Fruit fly (Drosophila melanogaster) whole organism, embryonic: ENCODE results near the gene eIF3d1.

Source experiments
- Ada2b ChIP-seq: fragments of 200-800 bp; sonication (Bioruptor generic); IDR thresholded peaks from 2 replicates; pipeline ENCODE4 v1.3.6; 2022; ENCODE audit warnings: missing biosample characterization, missing genetic modification characterization
- Atf-2 ChIP-seq: fragments of 200-800 bp; sonication (Bioruptor generic); optimal IDR thresholded peaks from 2 replicates; lab custom pipeline; 2016; ENCODE audit warnings: missing biosample characterization, missing genetic modification characterization
- B-H1 ChIP-seq: fragments of 200-800 bp; sonication (Bioruptor generic); IDR thresholded peaks from 3 replicates; pipeline ENCODE4 v1.3.6; 2022; ENCODE audit warnings: missing biosample characterization, missing genetic modification characterization
- CG11247 ChIP-seq: fragments of 200-800 bp; sonication (Bioruptor generic); IDR thresholded peaks from 2 replicates; pipeline ENCODE4 v1.3.6; 2022; ENCODE audit warnings: missing biosample characterization, missing genetic modification characterization
- CG11723 ChIP-seq: fragments of 200-800 bp; sonication (Bioruptor generic); optimal IDR thresholded peaks from 2 replicates; lab custom pipeline; 2017; ENCODE audit warnings: missing biosample characterization, mild to moderate bottlenecking, missing genetic modification characterization
- CG12659 ChIP-seq: fragments of 200-800 bp; sonication (Bioruptor generic); optimal IDR thresholded peaks from 3 replicates; lab custom pipeline; 2017; ENCODE audit warnings: mild to moderate bottlenecking, missing biosample characterization, missing genetic modification reagents, missing genetic modification characterization
- CG1529 ChIP-seq: fragments of 200-800 bp; sonication (Bioruptor generic); optimal IDR thresholded peaks from 3 replicates; lab custom pipeline; 2018; ENCODE audit warnings: missing biosample characterization, missing genetic modification characterization
- CG15514 ChIP-seq: fragments of 200-800 bp; sonication (Bioruptor generic); optimal IDR thresholded peaks from 3 replicates; lab custom pipeline; 2017; ENCODE audit warnings: missing biosample characterization, missing genetic modification characterization, mild to moderate bottlenecking, moderate library complexity, missing genetic modification reagents
- CG16863 ChIP-seq: fragments of 200-800 bp; sonication (Bioruptor generic); optimal IDR thresholded peaks from 3 replicates; lab custom pipeline; 2016; ENCODE audit warnings: missing biosample characterization, missing genetic modification characterization
- CG32772 ChIP-seq: fragments of 200-800 bp; sonication (Bioruptor generic); IDR thresholded peaks from 2 replicates; pipeline ENCODE4 v1.3.6; 2022; ENCODE audit warnings: missing biosample characterization, missing genetic modification characterization
- CG34224 ChIP-seq: fragments of 200-800 bp; sonication (Bioruptor generic); IDR thresholded peaks from 3 replicates; pipeline ENCODE4 v1.3.6; 2022; ENCODE audit warnings: missing biosample characterization, missing genetic modification characterization; ENCODE audit not compliant: partially characterized antibody
- CG34422 ChIP-seq: fragments of 200-800 bp; sonication (Bioruptor generic); IDR thresholded peaks from 3 replicates; pipeline ENCODE4 v1.3.6; 2022; ENCODE audit warnings: missing biosample characterization, missing genetic modification characterization
- CG42726 ChIP-seq: fragments of 200-800 bp; sonication (Bioruptor generic); IDR thresholded peaks from 2 replicates; pipeline ENCODE4 v1.3.6; 2022; ENCODE audit warnings: missing biosample characterization, missing genetic modification characterization; ENCODE audit not compliant: partially characterized antibody
- CG6765 ChIP-seq: fragments of 200-800 bp; sonication (Bioruptor generic); optimal IDR thresholded peaks from 3 replicates; lab custom pipeline; 2017; ENCODE audit warnings: missing biosample characterization, mild to moderate bottlenecking, missing genetic modification characterization
- CG6813 ChIP-seq: fragments of 200-800 bp; sonication (Bioruptor generic); optimal IDR thresholded peaks from 2 replicates; lab custom pipeline; 2017; ENCODE audit warnings: missing biosample characterization, missing genetic modification characterization, mild to moderate bottlenecking, moderate library complexity, missing genetic modification reagents
- CG7357 ChIP-seq: fragments of 200-800 bp; sonication (Bioruptor generic); IDR thresholded peaks from 3 replicates; pipeline ENCODE4 v1.3.6; 2022; ENCODE audit warnings: missing biosample characterization, missing genetic modification characterization
- CG8478 ChIP-seq: fragments of >200 bp; optimal IDR thresholded peaks from 2 replicates; lab custom pipeline; 2018
- CG8765 ChIP-seq: fragments of 200-800 bp; sonication (Bioruptor generic); IDR thresholded peaks from 2 replicates; pipeline ENCODE4 v1.3.6; 2022; ENCODE audit warnings: missing biosample characterization, missing genetic modification characterization
- CkIIα-i1 ChIP-seq: fragments of 200-800 bp; sonication (Bioruptor generic); IDR thresholded peaks from 2 replicates; pipeline ENCODE4 v1.3.6; 2022; ENCODE audit warnings: missing biosample characterization, missing genetic modification characterization
- CoRest ChIP-seq: fragments of 200-800 bp; sonication (Bioruptor generic); optimal IDR thresholded peaks from 3 replicates; lab custom pipeline; 2018; ENCODE audit warnings: missing biosample characterization, mild to moderate bottlenecking, missing genetic modification characterization, moderate library complexity
- Fer3 ChIP-seq: fragments of 200-800 bp; sonication (Bioruptor generic); optimal IDR thresholded peaks from 2 replicates; lab custom pipeline; 2018; ENCODE audit warnings: missing biosample characterization, mild to moderate bottlenecking, missing genetic modification characterization, moderate library complexity
- Hey ChIP-seq: fragments of 200-800 bp; sonication (Bioruptor generic); optimal IDR thresholded peaks from 3 replicates; lab custom pipeline; 2018; ENCODE audit warnings: missing biosample characterization, mild to moderate bottlenecking, missing genetic modification characterization
- Hmx ChIP-seq: fragments of 200-800 bp; sonication (Bioruptor generic); optimal IDR thresholded peaks from 2 replicates; lab custom pipeline; 2016; ENCODE audit warnings: missing biosample characterization, missing genetic modification characterization
- Nf-YC ChIP-seq: fragments of 200-800 bp; optimal IDR thresholded peaks from 3 replicates; lab custom pipeline; 2019; ENCODE audit warnings: missing biosample characterization, mild to moderate bottlenecking, missing genetic modification characterization, moderate library complexity
- Oaz ChIP-seq: fragments of 200-800 bp; sonication (Bioruptor generic); IDR thresholded peaks from 2 replicates; pipeline ENCODE4 v1.3.6; 2022; ENCODE audit warnings: missing biosample characterization, missing genetic modification characterization
- Sox102F ChIP-seq: fragments of 200-800 bp; sonication (Bioruptor generic); optimal IDR thresholded peaks from 2 replicates; lab custom pipeline; 2018; ENCODE audit warnings: missing biosample characterization, mild to moderate bottlenecking, missing genetic modification characterization, moderate library complexity
- Sry-β ChIP-seq: fragments of 200-800 bp; sonication (Bioruptor generic); optimal IDR thresholded peaks from 2 replicates; lab custom pipeline; 2018; ENCODE audit warnings: missing biosample characterization, mild to moderate bottlenecking, missing genetic modification characterization, moderate library complexity
- ac ChIP-seq: fragments of 200-800 bp; sonication (Bioruptor generic); optimal IDR thresholded peaks from 3 replicates; lab custom pipeline; 2017; ENCODE audit warnings: missing biosample characterization, mild to moderate bottlenecking, missing genetic modification characterization
- caup ChIP-seq: fragments of 200-800 bp; sonication (Bioruptor generic); optimal IDR thresholded peaks from 3 replicates; lab custom pipeline; 2017; ENCODE audit warnings: missing biosample characterization, mild to moderate bottlenecking, missing genetic modification characterization, moderate library complexity; ENCODE audit not compliant: severe bottlenecking
- corto ChIP-seq: fragments of 200-800 bp; sonication (Bioruptor generic); optimal IDR thresholded peaks from 2 replicates; lab custom pipeline; 2016; ENCODE audit warnings: missing biosample characterization, mild to moderate bottlenecking, missing genetic modification characterization, moderate library complexity
- crc ChIP-seq: fragments of 200-800 bp; sonication (Bioruptor generic); optimal IDR thresholded peaks from 2 replicates; lab custom pipeline; 2016; ENCODE audit warnings: missing biosample characterization, missing genetic modification characterization
- danr ChIP-seq: fragments of 200-800 bp; sonication (Bioruptor generic); IDR thresholded peaks from 2 replicates; pipeline ENCODE4 v1.3.6; 2022; ENCODE audit warnings: missing biosample characterization, missing genetic modification characterization
- disco-r ChIP-seq: fragments of 200-800 bp; sonication (Bioruptor generic); optimal IDR thresholded peaks from 2 replicates; lab custom pipeline; 2016; ENCODE audit warnings: missing biosample characterization, missing genetic modification characterization
- dysf ChIP-seq: fragments of 200-800 bp; sonication (Bioruptor generic); IDR thresholded peaks from 3 replicates; pipeline ENCODE4 v1.3.6; 2022; ENCODE audit warnings: missing biosample characterization, missing genetic modification characterization
- eyg ChIP-seq: fragments of 200-800 bp; sonication (Bioruptor generic); optimal IDR thresholded peaks from 3 replicates; lab custom pipeline; 2016; ENCODE audit warnings: missing biosample characterization, missing genetic modification characterization
- fd64A ChIP-seq: fragments of 200-800 bp; sonication (Bioruptor generic); optimal IDR thresholded peaks from 3 replicates; lab custom pipeline; 2018; ENCODE audit warnings: missing biosample characterization, mild to moderate bottlenecking, missing genetic modification characterization
- grn ChIP-seq: fragments of 200-800 bp; sonication (Bioruptor generic); optimal IDR thresholded peaks from 3 replicates; lab custom pipeline; 2017; ENCODE audit warnings: missing biosample characterization, missing genetic modification characterization
- gro ChIP-seq: fragments of 200-800 bp; sonication (Bioruptor generic); optimal IDR thresholded peaks from 2 replicates; lab custom pipeline; 2016; ENCODE audit warnings: missing biosample characterization, missing genetic modification characterization
- gsb ChIP-seq: fragments of 200-800 bp; sonication (Bioruptor generic); IDR thresholded peaks from 2 replicates; pipeline ENCODE4 v1.3.6; 2022; ENCODE audit warnings: missing biosample characterization, missing genetic modification characterization
- ind ChIP-seq: fragments of 200-800 bp; sonication (Bioruptor generic); optimal IDR thresholded peaks from 3 replicates; lab custom pipeline; 2016; ENCODE audit warnings: missing biosample characterization, missing genetic modification characterization
- insv ChIP-seq, 2 experiments: fragments of 200-800 bp; sonication (Bioruptor generic); optimal IDR thresholded peaks; 3 replicates each; lab custom pipeline; 2016 to 2018; ENCODE audit warnings: missing biosample characterization in 2 of 2, missing genetic modification characterization in 2 of 2
- jing ChIP-seq: fragments of 200-800 bp; sonication (Bioruptor generic); optimal IDR thresholded peaks from 2 replicates; lab custom pipeline; 2018; ENCODE audit warnings: missing biosample characterization, mild to moderate bottlenecking, missing genetic modification characterization
- kah ChIP-seq: fragments of 200-800 bp; sonication (Bioruptor generic); optimal IDR thresholded peaks from 2 replicates; lab custom pipeline; 2018; ENCODE audit warnings: missing biosample characterization, mild to moderate bottlenecking, missing genetic modification characterization
- ken ChIP-seq: fragments of 200-800 bp; sonication (Bioruptor generic); IDR thresholded peaks from 3 replicates; pipeline ENCODE4 v1.3.6; 2022; ENCODE audit warnings: missing biosample characterization, missing genetic modification characterization
- klu ChIP-seq: fragments of 200-800 bp; sonication (Bioruptor generic); IDR thresholded peaks from 2 replicates; pipeline ENCODE4 v1.3.6; 2022; ENCODE audit warnings: missing biosample characterization, missing genetic modification characterization
- oc ChIP-seq: fragments of 200-800 bp; sonication (Bioruptor generic); optimal IDR thresholded peaks from 2 replicates; lab custom pipeline; 2018; ENCODE audit warnings: missing biosample characterization, mild to moderate bottlenecking, missing genetic modification characterization, moderate library complexity
- sna ChIP-seq: fragments of 200-800 bp; sonication (Bioruptor generic); IDR thresholded peaks from 2 replicates; pipeline ENCODE4 v1.3.6; 2022; ENCODE audit warnings: missing biosample characterization, missing genetic modification characterization; ENCODE audit not compliant: partially characterized antibody
- toy ChIP-seq: fragments of 200-800 bp; sonication (Bioruptor generic); IDR thresholded peaks from 2 replicates; pipeline ENCODE4 v1.3.6; 2022; ENCODE audit warnings: missing biosample characterization, missing genetic modification characterization
- tx ChIP-seq: fragments of 200-800 bp; sonication (Bioruptor generic); optimal IDR thresholded peaks from 2 replicates; lab custom pipeline; 2016; ENCODE audit warnings: missing biosample characterization, missing genetic modification characterization
- yki ChIP-seq: fragments of >200 bp; optimal IDR thresholded peaks from 3 replicates; lab custom pipeline; 2018
- zen ChIP-seq: fragments of 200-800 bp; sonication (Bioruptor generic); optimal IDR thresholded peaks from 3 replicates; lab custom pipeline; 2018; ENCODE audit warnings: missing biosample characterization, mild to moderate bottlenecking, missing genetic modification characterization, moderate library complexity

eIF3d1 gene

DNA sequence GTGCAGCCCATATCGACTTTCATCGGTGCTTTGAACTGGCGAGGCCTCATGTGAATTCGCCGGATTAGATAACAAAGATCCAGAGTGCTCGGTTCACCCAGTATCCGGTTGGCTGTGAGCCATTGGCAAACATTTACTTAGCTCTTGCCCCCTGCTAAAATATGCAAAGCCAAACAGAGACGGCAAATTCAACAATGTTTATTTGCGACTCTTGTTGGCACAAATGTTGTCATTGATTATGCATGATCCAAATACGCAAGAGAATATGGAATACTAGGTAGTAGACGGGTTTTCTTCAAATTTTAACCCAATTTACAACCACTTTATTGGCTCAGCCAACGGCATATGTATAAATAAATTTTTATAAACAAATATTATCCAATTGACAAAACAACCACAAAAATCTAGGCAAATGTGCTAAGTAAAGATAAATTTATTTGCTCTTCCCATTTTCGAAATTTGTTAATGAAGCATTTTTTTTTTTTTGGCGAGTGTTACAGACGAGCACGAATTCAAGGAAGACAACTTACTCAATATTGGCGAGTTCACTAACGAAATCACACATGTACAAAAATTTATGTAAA, 27.2 kb upstream of the eIF3d1 start (continued):
- TF ChIP-seq CG15514 (GFP tag; lab: Kevin White, UChicago), result peak; percentile 83
- TF ChIP-seq oc, result no peak
- no peak for TF ChIP-seq tx (GFP tag; lab: Kevin White, UChicago)
- TF ChIP-seq CG8765 (GFP tag; lab: Robert Waterston, UW), result no peak
- TF ChIP-seq CG32772, result no peak
- peak; percentile 78 for TF ChIP-seq CG11247 (GFP tag; lab: Robert Waterston, UW)
- TF ChIP-seq CG34224, result no peak
- TF ChIP-seq gsb, result peak; percentile 73
- TF ChIP-seq grn, result peak; percentile 9
- TF ChIP-seq disco-r (GFP tag; lab: Kevin White, UChicago), result no peak
- no peak for TF ChIP-seq klu (GFP tag; lab: Robert Waterston, UW)
- TF ChIP-seq dysf (GFP tag; lab: Robert Waterston, UW), result peak; percentile 78; the same call in 2 of the 3 replicates
- TF ChIP-seq danr (GFP tag; lab: Robert Waterston, UW), result no peak
- TF ChIP-seq fd64A (GFP tag; lab: Kevin White, UChicago), result no peak
- TF ChIP-seq ken (GFP tag; lab: Robert Waterston, UW), result no peak
- peak; percentile 34 for TF ChIP-seq Nf-YC (tag; lab: Kevin White, UChicago)
- TF ChIP-seq Atf-2 (GFP tag; lab: Kevin White, UChicago), result no peak
- 0 out of 2 replicates have a peak, but pooled peaks have one; percentile 10 for TF ChIP-seq Oaz (GFP tag; lab: Robert Waterston, UW)
- peak; percentile 86 for TF ChIP-seq CG6765
- TF ChIP-seq toy (GFP tag; lab: Robert Waterston, UW), result no peak
- TF ChIP-seq zen (tag; lab: Kevin White, UChicago), result no peak
- no peak for TF ChIP-seq sna
- TF ChIP-seq CG7357 (GFP tag; lab: Robert Waterston, UW), result peak; percentile 37; the same call in 1 of the 3 replicates
- peak; percentile 3; the same call in 1 of the 2 replicates for TF ChIP-seq Ada2b (GFP tag; lab: Robert Waterston, UW)
- TF ChIP-seq crc (GFP tag; lab: Kevin White, UChicago), result peak; percentile 59
- no peak for TF ChIP-seq ac (GFP tag; lab: Kevin White, UChicago)
- TF ChIP-seq corto (GFP tag; lab: Kevin White, UChicago), result no peak
- TF ChIP-seq CG11723 (GFP tag; lab: Kevin White, UChicago), result peak; percentile 36
- no peak for TF ChIP-seq Sry-β
- TF ChIP-seq jing (GFP tag; lab: Kevin White, UChicago), result no peak
- TF ChIP-seq yki (lab: Kevin White, UChicago), result no peak
- no peak; the same call in 1 of the 2 replicates for TF ChIP-seq CkIIα-i1 (GFP tag; lab: Robert Waterston, UW)
- no peak for TF ChIP-seq Hmx
- peak; percentile 93 for TF ChIP-seq caup (GFP tag; lab: Kevin White, UChicago)
- TF ChIP-seq B-H1 (GFP tag; lab: Robert Waterston, UW), result peak; percentile 20; the same call in 1 of the 3 replicates
- no peak for TF ChIP-seq CG1529
- TF ChIP-seq CG16863 (GFP tag; lab: Kevin White, UChicago), result peak; percentile 12
- TF ChIP-seq CG6813, result peak; percentile 65
- peak; percentile 53; the same call in 1 of the 3 replicates for TF ChIP-seq CG34422 (GFP tag; lab: Robert Waterston, UW)
- TF ChIP-seq CG12659 (GFP tag; lab: Kevin White, UChicago), result peak; percentile 77
- TF ChIP-seq ind (GFP tag; lab: Kevin White, UChicago), result peak; percentile 23
- no peak for TF ChIP-seq CG8478 (lab: Kevin White, UChicago)
- peak; percentile 59 for TF ChIP-seq Hey (tag; lab: Kevin White, UChicago)
- peak; percentile 14 for TF ChIP-seq Sox102F (GFP tag; lab: Kevin White, UChicago)
- no peak for TF ChIP-seq kah (GFP tag; lab: Kevin White, UChicago)
- no peak for TF ChIP-seq insv (GFP tag; optimal IDR thresholded peaks at IDR 0.05; lab: Kevin White, UChicago)
- peak; percentile 76 for TF ChIP-seq CoRest (tag; lab: Kevin White, UChicago)
- TF ChIP-seq CG42726, result no peak
- TF ChIP-seq Fer3 (tag; lab: Kevin White, UChicago), result peak; percentile 75
- TF ChIP-seq eyg, result peak; percentile 51
- peak; percentile 53 for TF ChIP-seq gro
